Worm (Caenorhabditis elegans) whole organism, late embryonic: Measurements from ENCODE around the gene F41B5.12.

ENCODE experiments used
- fkh-10 ChIP-seq: fragments of 150-350 bp; optimal IDR thresholded peaks from 2 replicates; lab custom pipeline; 2014; ENCODE audit warnings: missing biosample characterization, missing genetic modification reagents, missing genetic modification characterization
- fkh-6 ChIP-seq: sonication (generic microtip); optimal IDR thresholded peaks from 2 replicates; lab custom pipeline; 2016; ENCODE audit warnings: missing genetic modification characterization, missing compliant biosample characterization
- lin-11 ChIP-seq: fragments of 200-800 bp; sonication (Bioruptor generic); optimal IDR thresholded peaks from 2 replicates; lab custom pipeline; 2018; ENCODE audit warnings: mild to moderate bottlenecking, missing genetic modification characterization, missing compliant biosample characterization
- nhr-11 ChIP-seq: fragments of 150-350 bp; optimal IDR thresholded peaks from 2 replicates; lab custom pipeline; 2014; ENCODE audit warnings: missing biosample characterization, missing genetic modification characterization
- nhr-232 ChIP-seq: sonication (generic microtip); optimal IDR thresholded peaks from 2 replicates; lab custom pipeline; 2016; ENCODE audit warnings: missing genetic modification characterization, missing compliant biosample characterization
- npax-4 ChIP-seq: sonication (generic microtip); optimal IDR thresholded peaks from 2 replicates; lab custom pipeline; 2016; ENCODE audit warnings: missing genetic modification characterization, missing compliant biosample characterization
- tbx-2 ChIP-seq: sonication (generic microtip); optimal IDR thresholded peaks from 2 replicates; lab custom pipeline; 2016; ENCODE audit warnings: missing genetic modification characterization, missing compliant biosample characterization
- unc-3 ChIP-seq, 2 experiments: fragments of 200-800 bp in 1 of 2; sonication (Bioruptor generic) in 1 of 2; sonication (generic microtip) in 1 of 2; conservative IDR thresholded peaks in 1 of 2; optimal IDR thresholded peaks in 1 of 2; 2 replicates each; pipeline versions ENCODE4 v1.3.6 to Lab custom; 2016 to 2022; ENCODE audit warnings: missing compliant biosample characterization in 2 of 2, missing genetic modification characterization in 2 of 2, missing genetic modification reagents in 1 of 2

DNA sequence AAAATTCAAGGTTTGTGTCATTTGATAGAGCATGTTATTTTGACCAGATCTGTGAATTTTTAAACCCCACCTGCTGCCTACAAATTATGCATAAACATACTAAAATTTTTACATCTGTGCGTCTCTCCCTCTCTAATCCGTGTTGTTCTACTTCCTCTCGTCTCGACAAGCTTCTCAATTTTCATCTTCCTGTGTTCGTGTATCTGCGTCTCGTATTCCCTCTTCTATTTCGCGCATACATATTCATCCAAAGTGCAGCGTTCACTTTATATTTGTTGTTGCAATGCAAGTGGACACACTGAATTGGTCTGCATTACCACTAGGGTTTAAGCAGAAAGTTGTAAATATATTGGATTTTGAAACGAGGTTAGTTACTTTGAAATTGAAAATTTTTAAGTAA lies 17.8 kb downstream of the F41B5.12 start, which contains the start of gene fbxa-137:
- no peak for TF ChIP-seq lin-11 (tag; lab: Kevin White, UChicago)
- no peak for TF ChIP-seq tbx-2
- TF ChIP-seq npax-4 (tag; lab: Kevin White, UChicago), result no peak
- TF ChIP-seq nhr-11 (tag; lab: Kevin White, UChicago), result no peak
- no peak for TF ChIP-seq fkh-6 (tag; lab: Kevin White, UChicago)
- TF ChIP-seq nhr-232 (tag; lab: Kevin White, UChicago), result no peak
- TF ChIP-seq fkh-10 (GFP tag; lab: Kevin White, UChicago), result no peak
- no peak for TF ChIP-seq unc-3 (GFP tag; conservative IDR thresholded peaks at IDR 0.05; lab: Robert Waterston, UW)
- TF ChIP-seq unc-3 (tag; optimal IDR thresholded peaks at IDR 0.05; lab: Kevin White, UChicago), result no peak
